Worm (Caenorhabditis elegans): ENCODE data around the gene H40L08.1.
A peak's percentile ranks its signal among the peaks of the same experiment; 100 is the strongest.

The H40L08.1 gene

DNA sequence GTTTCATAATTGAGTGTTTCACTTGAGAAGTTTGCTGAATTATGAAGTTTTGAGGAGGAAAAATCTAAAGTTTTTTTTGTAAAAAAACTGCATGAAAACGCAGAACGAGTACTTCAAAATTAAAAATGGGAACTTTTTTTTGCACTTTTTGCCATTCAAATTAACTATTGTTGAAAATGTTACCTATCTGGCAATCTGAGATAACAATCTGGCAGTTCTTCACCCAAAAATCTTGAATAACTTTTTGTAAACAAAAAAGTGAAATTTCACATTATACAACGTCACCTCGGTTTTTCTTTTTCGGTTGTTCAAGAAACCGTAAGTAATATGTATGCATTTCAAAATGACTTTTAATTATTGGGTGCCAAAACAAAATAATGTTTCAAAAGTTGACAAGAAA is 41.3 kb downstream of the H40L08.1 start:
- TF ChIP-seq elt-1 (tag; optimal IDR thresholded peaks at IDR 0.05) (peak; percentile 88), lin-39 (tag; optimal IDR thresholded peaks at IDR 0.05) (no peak), pqm-1 (tag; optimal IDR thresholded peaks at IDR 0.05) (no peak)

- TF ChIP-seq nhr-77 (tag; optimal IDR thresholded peaks at IDR 0.05) (no peak), unc-39 (tag; optimal IDR thresholded peaks at IDR 0.05) (no peak), ztf-4 (tag; optimal IDR thresholded peaks at IDR 0.05) (no peak), lin-15B (tag; optimal IDR thresholded peaks at IDR 0.05) (no peak), lin-39 (tag; optimal IDR thresholded peaks at IDR 0.05) (no peak), skn-1 (tag; optimal IDR thresholded peaks at IDR 0.05) (no peak), zag-1 (tag; optimal IDR thresholded peaks at IDR 0.05) (no peak), daf-12 (tag; optimal IDR thresholded peaks at IDR 0.05) (no peak), ZK546.5 (tag; optimal IDR thresholded peaks at IDR 0.05) (no peak), eor-1 (tag; optimal IDR thresholded peaks at IDR 0.05) (no peak), R02D3.7 (tag; optimal IDR thresholded peaks at IDR 0.05) (no peak), nfya-1 (tag; optimal IDR thresholded peaks at IDR 0.05; ENCODE audit: insufficient read depth) (no peak), mml-1 (tag; optimal IDR thresholded peaks at IDR 0.05) (no peak), snpc-4 (tag; optimal IDR thresholded peaks at IDR 0.05) (no peak)
These were observed 42.5 kb downstream of the H40L08.1 start for ce11 chrX:15041340-15041739.

- no peak for TF ChIP-seq eor-1 (tag; optimal IDR thresholded peaks at IDR 0.05)
- peak; percentile 80 for TF ChIP-seq nhr-43 (tag; optimal IDR thresholded peaks at IDR 0.05; ENCODE audit: poor library complexity, severe bottlenecking)
- no peak for TF ChIP-seq skn-1 (tag; optimal IDR thresholded peaks at IDR 0.05)
- no peak for TF ChIP-seq unc-39 (tag; optimal IDR thresholded peaks at IDR 0.05)
- TF ChIP-seq nhr-77 (tag; optimal IDR thresholded peaks at IDR 0.05), result no peak
- peak; percentile 23 for TF ChIP-seq snpc-4 (tag; optimal IDR thresholded peaks at IDR 0.05)
- TF ChIP-seq ZK546.5 (tag; optimal IDR thresholded peaks at IDR 0.05), result no peak
- TF ChIP-seq R02D3.7 (tag; optimal IDR thresholded peaks at IDR 0.05), result peak; percentile 10
- TF ChIP-seq nhr-12 (tag; optimal IDR thresholded peaks at IDR 0.05), result no peak
- peak; percentile 100 for TF ChIP-seq lin-39 (tag; optimal IDR thresholded peaks at IDR 0.05)
- peak; percentile 39 for TF ChIP-seq unc-62 (GFP tag; optimal IDR thresholded peaks at IDR 0.05)
- TF ChIP-seq pqm-1 (tag; optimal IDR thresholded peaks at IDR 0.05), result peak; percentile 51
- no peak for TF ChIP-seq fkh-10 (GFP tag; optimal IDR thresholded peaks at IDR 0.05)
- no peak for TF ChIP-seq ceh-9 (tag; optimal IDR thresholded peaks at IDR 0.05)
- TF ChIP-seq ceh-82 (tag; optimal IDR thresholded peaks at IDR 0.05), result no peak
- TF ChIP-seq egl-27 (tag; optimal IDR thresholded peaks at IDR 0.05), result peak; percentile 44
- TF ChIP-seq lsy-12 (tag; optimal IDR thresholded peaks at IDR 0.05), result peak; percentile 84
- TF ChIP-seq nhr-28 (tag; optimal IDR thresholded peaks at IDR 0.05), result no peak
- peak; percentile 74 for TF ChIP-seq elt-1 (tag; optimal IDR thresholded peaks at IDR 0.05)
- TF ChIP-seq fos-1 (tag; optimal IDR thresholded peaks at IDR 0.05), result peak; percentile 41
- no peak for TF ChIP-seq nhr-76 (tag; optimal IDR thresholded peaks at IDR 0.05)
- no peak for TF ChIP-seq daf-12 (tag; optimal IDR thresholded peaks at IDR 0.05)
- no peak for TF ChIP-seq elt-3 (tag; optimal IDR thresholded peaks at IDR 0.05)
- TF ChIP-seq tbx-2 (tag; optimal IDR thresholded peaks at IDR 0.05), result peak; percentile 27
- TF ChIP-seq jun-1 (tag; optimal IDR thresholded peaks at IDR 0.05), result peak; percentile 84
- TF ChIP-seq nfya-1 (tag; optimal IDR thresholded peaks at IDR 0.05; ENCODE audit: insufficient read depth), result peak; percentile 84
- TF ChIP-seq aly-2 (tag; optimal IDR thresholded peaks at IDR 0.05), result no peak
- peak; percentile 77 for TF ChIP-seq ceh-28 (tag; optimal IDR thresholded peaks at IDR 0.05)
- TF ChIP-seq sea-2 (GFP tag; optimal IDR thresholded peaks at IDR 0.05), result no peak
- TF ChIP-seq mml-1 (tag; optimal IDR thresholded peaks at IDR 0.05), result no peak
- peak; percentile 90 for TF ChIP-seq nhr-25 (tag; optimal IDR thresholded peaks at IDR 0.05)
- TF ChIP-seq nhr-67 (tag; optimal IDR thresholded peaks at IDR 0.05), result no peak
- TF ChIP-seq nhr-237 (tag; optimal IDR thresholded peaks at IDR 0.05), result no peak
- TF ChIP-seq nhr-11 (tag; optimal IDR thresholded peaks at IDR 0.05), result no peak
- peak; percentile 79 for TF ChIP-seq elt-2 (tag; optimal IDR thresholded peaks at IDR 0.05)
- TF ChIP-seq ceh-16 (tag; optimal IDR thresholded peaks at IDR 0.05), result no peak
- no peak for TF ChIP-seq zag-1 (tag; optimal IDR thresholded peaks at IDR 0.05)
- peak; percentile 85 for TF ChIP-seq lin-15B (tag; optimal IDR thresholded peaks at IDR 0.05)
- TF ChIP-seq nhr-23 (tag; optimal IDR thresholded peaks at IDR 0.05), result peak; percentile 86
- TF ChIP-seq fkh-2 (tag; optimal IDR thresholded peaks at IDR 0.05), result no peak
- TF ChIP-seq ztf-4 (tag; optimal IDR thresholded peaks at IDR 0.05), result peak; percentile 33
- peak; percentile 21 for TF ChIP-seq mdl-1 (tag; optimal IDR thresholded peaks at IDR 0.05)
- TF ChIP-seq ama-1 (optimal IDR thresholded peaks at IDR 0.05), result peak; percentile 67
- TF ChIP-seq egl-5 (tag; optimal IDR thresholded peaks at IDR 0.05), result peak; percentile 88
- peak; percentile 72 for TF ChIP-seq hmg-11 (tag; optimal IDR thresholded peaks at IDR 0.05)
- TF ChIP-seq pha-4 (tag; optimal IDR thresholded peaks at IDR 0.05), result peak; percentile 95
- no peak for TF ChIP-seq ztf-11 (tag; optimal IDR thresholded peaks at IDR 0.05)
These were observed 43.3 kb downstream of the H40L08.1 start, which contains the start of gene C18B12.4 for ce11 chrX:15040552-15041080. C18B12.4 (minus strand) TSS chrX:15040602.

All from whole organism, L3 larva.